Fruit fly (Drosophila melanogaster): ENCODE measurements around the gene CG14668.

Gene CG14668

DNA sequence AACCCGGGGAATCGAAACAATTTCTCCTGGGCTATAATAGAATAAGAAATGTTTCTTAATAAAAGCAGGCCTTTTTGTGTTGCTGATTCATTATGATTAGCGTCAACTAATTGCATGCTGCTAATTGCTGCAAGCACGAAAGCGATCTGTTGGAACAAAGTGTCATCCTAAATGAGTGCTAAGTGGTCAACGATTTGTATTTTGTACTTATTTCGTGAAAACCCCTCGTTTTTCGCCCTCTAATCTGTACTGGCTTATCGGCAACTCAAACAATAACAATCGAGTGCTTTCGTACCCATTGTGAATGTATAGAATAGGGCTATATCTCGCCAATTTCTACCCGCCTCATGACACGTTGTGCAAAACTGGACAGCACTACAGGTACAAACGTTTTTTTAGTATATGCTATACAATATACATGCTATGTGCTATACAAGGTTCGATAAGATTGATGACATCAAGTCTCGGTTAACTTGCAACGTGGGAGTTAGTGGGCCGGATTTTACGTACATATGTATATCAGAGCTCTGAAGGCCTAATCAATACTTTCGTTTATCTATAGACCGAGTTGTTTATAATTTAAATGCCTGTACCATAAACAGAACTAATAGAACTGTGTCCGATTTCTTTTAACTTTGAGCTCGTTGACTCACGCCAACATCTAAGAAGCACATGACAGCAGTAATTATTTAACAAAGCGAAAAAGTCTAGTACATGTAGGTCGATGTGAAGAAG lies 22.8 kb downstream of the CG14668 start:
- TF ChIP-seq CG4496 (GFP tag; IDR thresholded peaks at IDR 0.05): 0 out of 3 replicates have a peak, but pooled peaks have one; percentile 12
- no peak for TF ChIP-seq CG14655 (GFP tag; optimal IDR thresholded peaks at IDR 0.05)
- no peak for TF ChIP-seq fd96Ca (GFP tag; IDR thresholded peaks at IDR 0.05)

DNA sequence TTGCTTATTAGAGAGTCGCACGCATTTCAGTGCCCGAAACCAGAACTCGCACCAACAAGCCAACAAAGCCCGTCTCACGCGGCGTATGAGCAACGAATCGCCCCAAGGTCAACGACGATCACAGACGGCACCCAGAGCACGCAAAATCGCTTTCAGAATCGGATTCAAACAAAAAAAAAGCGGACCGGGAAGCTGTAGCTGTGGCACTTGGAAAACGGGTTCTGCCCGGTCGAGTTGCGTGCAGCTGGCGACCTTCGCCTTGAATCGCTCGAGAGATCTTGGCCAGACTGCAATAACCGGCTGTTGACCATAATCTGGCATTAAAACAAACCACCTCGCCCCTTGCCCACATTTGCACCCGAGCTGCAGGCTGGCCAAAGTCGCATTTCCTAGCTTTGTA lies 24.1 kb downstream of the CG14668 start:
- TF ChIP-seq CG15710 (tag; optimal IDR thresholded peaks at IDR 0.05): no peak
- TF ChIP-seq Snoo (tag; optimal IDR thresholded peaks at IDR 0.05): peak; percentile 79
- TF ChIP-seq fd96Ca (GFP tag; IDR thresholded peaks at IDR 0.05): no peak
- no peak for TF ChIP-seq CG14655 (GFP tag; optimal IDR thresholded peaks at IDR 0.05)
- TF ChIP-seq rn (GFP tag; IDR thresholded peaks at IDR 0.05): no peak
- peak; percentile 75 for TF ChIP-seq CG13204 (GFP tag; optimal IDR thresholded peaks at IDR 0.05)
- TF ChIP-seq CG4496 (GFP tag; IDR thresholded peaks at IDR 0.05): peak; percentile 58; the same call in 2 of the 3 replicates
- TF ChIP-seq gl (tag; optimal IDR thresholded peaks at IDR 0.05): peak; percentile 1
- no peak for TF ChIP-seq CG9948 (tag; optimal IDR thresholded peaks at IDR 0.05)
- TF ChIP-seq CG17806 (tag; optimal IDR thresholded peaks at IDR 0.05): no peak
- no peak for TF ChIP-seq CG10348 (GFP tag; IDR thresholded peaks at IDR 0.05)
- TF ChIP-seq CG12605 (GFP tag; IDR thresholded peaks at IDR 0.05): no peak
- peak; percentile 97 for TF ChIP-seq EcR (GFP tag; optimal IDR thresholded peaks at IDR 0.05)
- 0 out of 2 replicates have a peak, but pooled peaks have one; percentile 7 for TF ChIP-seq Ets98B (GFP tag; IDR thresholded peaks at IDR 0.05)
- TF ChIP-seq CG8159 (tag; optimal IDR thresholded peaks at IDR 0.05): no peak
- no peak for TF ChIP-seq D1 (tag; optimal IDR thresholded peaks at IDR 0.05)
- no peak for TF ChIP-seq CG8301 (tag; optimal IDR thresholded peaks at IDR 0.05)
- no peak for TF ChIP-seq Pif1A (GFP tag; optimal IDR thresholded peaks at IDR 0.05)
- no peak for TF ChIP-seq Pif1B (GFP tag; optimal IDR thresholded peaks at IDR 0.05)
- no peak for TF ChIP-seq CG34367 (tag; optimal IDR thresholded peaks at IDR 0.05)
- TF ChIP-seq CG32121 (GFP tag; IDR thresholded peaks at IDR 0.05): no peak

DNA sequence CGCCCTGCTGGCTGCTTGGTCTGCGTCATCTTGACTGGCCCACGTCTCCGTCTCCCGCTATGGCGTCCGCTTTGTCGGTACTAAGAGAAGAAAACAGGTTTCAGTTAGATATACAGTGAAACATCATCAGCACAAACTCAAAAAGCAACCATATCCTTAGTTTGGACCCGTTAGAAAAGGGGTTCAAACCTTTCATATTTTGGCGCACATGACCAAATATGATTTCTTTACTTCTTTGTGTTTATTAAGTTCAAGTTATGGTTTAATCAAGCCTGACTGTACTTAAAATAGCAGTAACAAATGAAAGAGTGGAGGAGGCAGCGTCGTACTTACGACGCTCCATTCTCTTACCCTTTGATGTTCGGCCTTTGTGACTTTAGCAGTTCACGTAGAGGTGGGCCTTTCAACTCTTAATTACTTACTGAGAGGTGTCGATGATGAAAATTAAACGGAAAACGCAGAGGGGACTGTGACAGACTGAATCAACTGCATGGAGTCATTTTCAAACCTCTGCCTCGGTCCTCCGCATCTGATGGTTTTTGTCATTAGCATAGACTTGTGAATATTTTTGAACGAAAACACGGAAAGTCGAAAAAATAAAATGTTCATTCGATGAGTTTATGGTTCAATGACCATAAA lies 25.7 kb downstream of the CG14668 start:
- TF ChIP-seq CG8301 (tag; optimal IDR thresholded peaks at IDR 0.05) (peak; percentile 91), EcR (GFP tag; optimal IDR thresholded peaks at IDR 0.05) (peak; percentile 90), Pif1A (GFP tag; optimal IDR thresholded peaks at IDR 0.05) (peak; percentile 95), CG12605 (GFP tag; IDR thresholded peaks at IDR 0.05) (peak; percentile 89), CG10348 (GFP tag; IDR thresholded peaks at IDR 0.05) (peak; percentile 74), rn (GFP tag; IDR thresholded peaks at IDR 0.05) (peak; percentile 84), Snoo (tag; optimal IDR thresholded peaks at IDR 0.05) (peak; percentile 84), gl (tag; optimal IDR thresholded peaks at IDR 0.05) (peak; percentile 75), CG32121 (GFP tag; IDR thresholded peaks at IDR 0.05) (peak; percentile 90), CG13204 (GFP tag; optimal IDR thresholded peaks at IDR 0.05) (peak; percentile 57), CG8159 (tag; optimal IDR thresholded peaks at IDR 0.05) (peak; percentile 86), CG17806 (tag; optimal IDR thresholded peaks at IDR 0.05) (peak; percentile 93), CG34367 (tag; optimal IDR thresholded peaks at IDR 0.05) (peak; percentile 88), fd96Ca (GFP tag; IDR thresholded peaks at IDR 0.05) (peak; percentile 95), CG15710 (tag; optimal IDR thresholded peaks at IDR 0.05) (peak; percentile 87), CG9948 (tag; optimal IDR thresholded peaks at IDR 0.05) (peak; percentile 88), Ets98B (GFP tag; IDR thresholded peaks at IDR 0.05) (peak; percentile 94), D1 (tag; optimal IDR thresholded peaks at IDR 0.05) (no peak), CG14655 (GFP tag; optimal IDR thresholded peaks at IDR 0.05) (no peak), CG4496 (GFP tag; IDR thresholded peaks at IDR 0.05) (peak; percentile 95), Pif1B (GFP tag; optimal IDR thresholded peaks at IDR 0.05) (peak; percentile 95)

DNA sequence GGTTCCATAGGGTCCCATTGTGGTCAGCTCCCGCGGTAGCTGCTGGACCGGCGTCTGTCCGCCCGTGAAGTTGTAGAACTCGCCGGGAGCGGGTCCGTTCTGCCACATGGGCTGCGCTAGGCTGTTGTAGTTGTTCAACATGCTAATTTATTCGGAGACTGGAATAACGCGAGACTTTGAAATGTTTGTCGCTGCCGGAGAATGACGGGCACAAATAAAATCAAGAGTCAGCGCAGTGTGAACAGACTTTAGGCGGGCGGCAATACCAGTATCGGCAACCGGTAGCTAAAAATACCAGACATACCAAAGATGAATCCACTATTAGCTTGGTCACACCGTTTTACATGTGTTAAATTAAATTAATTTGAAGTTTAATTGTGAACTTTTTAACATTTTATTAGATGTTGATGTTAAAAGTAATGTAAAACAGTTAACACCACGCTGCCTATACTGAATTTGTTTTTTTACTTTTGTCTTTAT lies 29.5 kb downstream of the CG14668 start, which contains the start of gene Prosbeta7:
TSS of gene Prosbeta7 (minus strand) at position 430 of the 480 bp plus-strand sequence.
- TF ChIP-seq CG17806 (tag; optimal IDR thresholded peaks at IDR 0.05): no peak
- TF ChIP-seq CG32121 (GFP tag; IDR thresholded peaks at IDR 0.05): no peak
- no peak for TF ChIP-seq Snoo (tag; optimal IDR thresholded peaks at IDR 0.05)
- TF ChIP-seq fd96Ca (GFP tag; IDR thresholded peaks at IDR 0.05): no peak
- no peak for TF ChIP-seq CG8159 (tag; optimal IDR thresholded peaks at IDR 0.05)
- TF ChIP-seq CG10348 (GFP tag; IDR thresholded peaks at IDR 0.05): no peak
- no peak for TF ChIP-seq CG13204 (GFP tag; optimal IDR thresholded peaks at IDR 0.05)
- no peak for TF ChIP-seq EcR (GFP tag; optimal IDR thresholded peaks at IDR 0.05)
- no peak for TF ChIP-seq CG12605 (GFP tag; IDR thresholded peaks at IDR 0.05)
- no peak for TF ChIP-seq CG4496 (GFP tag; IDR thresholded peaks at IDR 0.05)
- TF ChIP-seq CG15710 (tag; optimal IDR thresholded peaks at IDR 0.05): no peak
- no peak for TF ChIP-seq Pif1A (GFP tag; optimal IDR thresholded peaks at IDR 0.05)
- TF ChIP-seq D1 (tag; optimal IDR thresholded peaks at IDR 0.05): no peak
- TF ChIP-seq CG8301 (tag; optimal IDR thresholded peaks at IDR 0.05): no peak
- no peak for TF ChIP-seq rn (GFP tag; IDR thresholded peaks at IDR 0.05)
- no peak for TF ChIP-seq Ets98B (GFP tag; IDR thresholded peaks at IDR 0.05)
- no peak for TF ChIP-seq CG9948 (tag; optimal IDR thresholded peaks at IDR 0.05)

DNA sequence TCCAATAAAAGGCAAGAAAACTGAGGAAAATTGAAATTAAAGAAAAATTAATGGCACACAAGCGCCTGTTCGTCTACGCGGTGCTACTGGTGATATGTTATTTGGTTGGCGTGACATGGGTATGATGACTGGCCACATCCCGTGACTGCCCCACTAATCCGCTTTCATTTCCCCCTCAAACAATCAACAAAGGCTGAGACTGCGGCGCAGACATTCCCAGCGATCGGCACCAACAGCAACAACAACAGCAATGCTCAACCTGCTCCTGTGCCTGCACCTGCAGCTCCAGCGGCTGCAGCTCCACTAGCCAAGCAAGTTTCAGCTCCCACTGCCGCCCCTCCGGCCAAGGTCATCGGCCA lies 32.4 kb downstream of the CG14668 start:
- TF ChIP-seq CG9948 (tag; optimal IDR thresholded peaks at IDR 0.05) (no peak), EcR (GFP tag; optimal IDR thresholded peaks at IDR 0.05) (peak; percentile 12)
